Worm (Caenorhabditis elegans) whole organism, late embryonic: ENCODE data around the gene csn-4.
A peak's percentile ranks its signal among the peaks of the same experiment; 100 is the strongest.

Source experiments
- C38D4.7 ChIP-seq: fragments of 200-800 bp; sonication (Bioruptor generic); optimal IDR thresholded peaks from 2 replicates; lab custom pipeline; 2018; ENCODE audit warnings: mild to moderate bottlenecking, missing genetic modification characterization, moderate library complexity, missing compliant biosample characterization
- F13H6.1 ChIP-seq: sonication (generic microtip); optimal IDR thresholded peaks from 2 replicates; lab custom pipeline; 2016; ENCODE audit warnings: missing genetic modification characterization, missing compliant biosample characterization
- K02D7.2 ChIP-seq: sonication (generic microtip); optimal IDR thresholded peaks from 2 replicates; lab custom pipeline; 2017; ENCODE audit warnings: mild to moderate bottlenecking, missing genetic modification characterization, missing compliant biosample characterization
- T23F11.4 ChIP-seq: fragments of 200-800 bp; sonication (Bioruptor generic); optimal IDR thresholded peaks from 2 replicates; lab custom pipeline; 2018; ENCODE audit warnings: mild to moderate bottlenecking, missing genetic modification characterization, missing compliant biosample characterization
- Y22D7AL.16 ChIP-seq: sonication (generic microtip); optimal IDR thresholded peaks from 2 replicates; lab custom pipeline; 2016; ENCODE audit warnings: missing genetic modification characterization, missing compliant biosample characterization
- ahr-1 ChIP-seq: sonication (generic microtip); optimal IDR thresholded peaks from 2 replicates; lab custom pipeline; 2016; ENCODE audit warnings: missing genetic modification characterization, missing compliant biosample characterization
- ceh-14 ChIP-seq: sonication (generic microtip); optimal IDR thresholded peaks from 2 replicates; lab custom pipeline; 2016; ENCODE audit warnings: missing genotype, missing genetic modification characterization, missing compliant biosample characterization
- ceh-18 ChIP-seq: sonication (generic microtip); optimal IDR thresholded peaks from 2 replicates; lab custom pipeline; 2016; ENCODE audit warnings: missing genetic modification characterization, missing compliant biosample characterization
- ceh-19 ChIP-seq: fragments of 200-800 bp; sonication (Bioruptor generic); optimal IDR thresholded peaks from 2 replicates; lab custom pipeline; 2018; ENCODE audit warnings: mild to moderate bottlenecking, missing genetic modification characterization, missing compliant biosample characterization
- ceh-2 ChIP-seq: sonication (generic microtip); optimal IDR thresholded peaks from 2 replicates; lab custom pipeline; 2016; ENCODE audit warnings: missing genotype, missing genetic modification characterization, missing compliant biosample characterization
- ceh-22 ChIP-seq: sonication (generic microtip); optimal IDR thresholded peaks from 2 replicates; lab custom pipeline; 2017; ENCODE audit warnings: missing biosample characterization, missing genetic modification characterization
- ceh-24 ChIP-seq: sonication (generic microtip); optimal IDR thresholded peaks from 2 replicates; lab custom pipeline; 2016; ENCODE audit warnings: mild to moderate bottlenecking, missing genetic modification characterization, missing compliant biosample characterization
- ceh-30 ChIP-seq: fragments of 150-350 bp; optimal IDR thresholded peaks from 2 replicates; lab custom pipeline; 2014; ENCODE audit warnings: missing biosample characterization, missing genetic modification characterization
- ceh-31 ChIP-seq: sonication (generic microtip); optimal IDR thresholded peaks from 2 replicates; lab custom pipeline; 2016; ENCODE audit warnings: missing genetic modification characterization, missing compliant biosample characterization
- ceh-34 ChIP-seq: sonication (generic microtip); optimal IDR thresholded peaks from 2 replicates; lab custom pipeline; 2016; ENCODE audit warnings: mild to moderate bottlenecking, missing genetic modification characterization, missing compliant biosample characterization
- ceh-45 ChIP-seq: fragments of 200-800 bp; sonication (Bioruptor generic); IDR thresholded peaks from 2 replicates; pipeline ENCODE4 v1.3.6; 2022; ENCODE audit warnings: missing genetic modification reagents, missing genetic modification characterization, missing compliant biosample characterization
- ceh-6 ChIP-seq: fragments of 200-800 bp; sonication (Bioruptor generic); optimal IDR thresholded peaks from 2 replicates; lab custom pipeline; 2018; ENCODE audit warnings: mild to moderate bottlenecking, missing genetic modification characterization, missing compliant biosample characterization
- dmd-4 ChIP-seq: sonication (generic microtip); optimal IDR thresholded peaks from 2 replicates; lab custom pipeline; 2016; ENCODE audit warnings: borderline replicate concordance, missing genetic modification characterization, missing compliant biosample characterization
- elt-2 ChIP-seq: sonication (generic microtip); optimal IDR thresholded peaks from 2 replicates; lab custom pipeline; 2016; ENCODE audit warnings: missing genetic modification reagents, missing genetic modification characterization, missing compliant biosample characterization
- elt-4 ChIP-seq: sonication (generic microtip); optimal IDR thresholded peaks from 2 replicates; lab custom pipeline; 2016; ENCODE audit warnings: missing genetic modification characterization, missing compliant biosample characterization
- ets-4 ChIP-seq: sonication (generic microtip); optimal IDR thresholded peaks from 2 replicates; lab custom pipeline; 2016; ENCODE audit warnings: missing genetic modification characterization, missing compliant biosample characterization
- eyg-1 ChIP-seq: sonication (generic microtip); optimal IDR thresholded peaks from 2 replicates; lab custom pipeline; 2016; ENCODE audit warnings: missing genotype, missing genetic modification characterization, missing compliant biosample characterization
- fax-1 ChIP-seq: sonication (generic microtip); optimal IDR thresholded peaks from 2 replicates; lab custom pipeline; 2016; ENCODE audit warnings: missing genotype, missing genetic modification characterization, missing compliant biosample characterization
- fkh-10 ChIP-seq: fragments of 150-350 bp; optimal IDR thresholded peaks from 2 replicates; lab custom pipeline; 2014; ENCODE audit warnings: missing biosample characterization, missing genetic modification reagents, missing genetic modification characterization
- gmeb-2 ChIP-seq: sonication (generic microtip); optimal IDR thresholded peaks from 2 replicates; lab custom pipeline; 2016; ENCODE audit warnings: missing genetic modification characterization, inconsistent platforms, missing compliant biosample characterization
- hlh-13 ChIP-seq: fragments of 200-800 bp; sonication (Bioruptor generic); optimal IDR thresholded peaks from 2 replicates; lab custom pipeline; 2018; ENCODE audit warnings: mild to moderate bottlenecking, missing genetic modification characterization, missing compliant biosample characterization
- hlh-15 ChIP-seq: sonication (generic microtip); optimal IDR thresholded peaks from 2 replicates; lab custom pipeline; 2016; ENCODE audit warnings: missing genetic modification characterization, missing compliant biosample characterization
- hlh-30 ChIP-seq: sonication (generic microtip); optimal IDR thresholded peaks from 2 replicates; lab custom pipeline; 2017; ENCODE audit warnings: antibody characterized with exemption, missing genetic modification characterization, missing compliant biosample characterization; ENCODE audit not compliant: insufficient read depth
- hlh-6 ChIP-seq: sonication (generic microtip); optimal IDR thresholded peaks from 2 replicates; lab custom pipeline; 2016; ENCODE audit warnings: missing genotype, missing genetic modification characterization, missing compliant biosample characterization
- hlh-8 ChIP-seq: sonication (generic microtip); optimal IDR thresholded peaks from 2 replicates; lab custom pipeline; 2016; ENCODE audit warnings: missing genotype, missing genetic modification characterization, missing compliant biosample characterization
- lin-11 ChIP-seq: fragments of 200-800 bp; sonication (Bioruptor generic); optimal IDR thresholded peaks from 2 replicates; lab custom pipeline; 2018; ENCODE audit warnings: mild to moderate bottlenecking, missing genetic modification characterization, missing compliant biosample characterization
- madf-2 ChIP-seq: sonication (generic microtip); optimal IDR thresholded peaks from 2 replicates; lab custom pipeline; 2017; ENCODE audit warnings: missing genetic modification characterization, missing compliant biosample characterization
- nfya-1 ChIP-seq: sonication (generic microtip); optimal IDR thresholded peaks from 2 replicates; lab custom pipeline; 2017; ENCODE audit warnings: missing genetic modification characterization, mild to moderate bottlenecking, missing compliant biosample characterization, antibody characterized with exemption, moderate library complexity
- nhr-11 ChIP-seq: fragments of 150-350 bp; optimal IDR thresholded peaks from 2 replicates; lab custom pipeline; 2014; ENCODE audit warnings: missing biosample characterization, missing genetic modification characterization
- nhr-232 ChIP-seq: sonication (generic microtip); optimal IDR thresholded peaks from 2 replicates; lab custom pipeline; 2016; ENCODE audit warnings: missing genetic modification characterization, missing compliant biosample characterization
- npax-4 ChIP-seq: sonication (generic microtip); optimal IDR thresholded peaks from 2 replicates; lab custom pipeline; 2016; ENCODE audit warnings: missing genetic modification characterization, missing compliant biosample characterization
- odd-2 ChIP-seq: sonication (generic microtip); optimal IDR thresholded peaks from 2 replicates; lab custom pipeline; 2017; ENCODE audit warnings: antibody characterized with exemption, mild to moderate bottlenecking, missing genetic modification characterization, missing compliant biosample characterization
- pat-9 ChIP-seq: fragments of 200-800 bp; sonication (Bioruptor generic); optimal IDR thresholded peaks from 2 replicates; lab custom pipeline; 2018; ENCODE audit warnings: mild to moderate bottlenecking, missing genetic modification characterization, moderate library complexity, missing compliant biosample characterization
- pax-1 ChIP-seq: fragments of 150-350 bp; optimal IDR thresholded peaks from 2 replicates; lab custom pipeline; 2014; ENCODE audit warnings: missing biosample characterization, missing genetic modification characterization
- pqm-1 ChIP-seq: sonication (generic microtip); optimal IDR thresholded peaks from 2 replicates; lab custom pipeline; 2016; ENCODE audit warnings: missing genetic modification characterization, missing compliant biosample characterization
- ref-2 ChIP-seq: sonication (generic microtip); optimal IDR thresholded peaks from 2 replicates; lab custom pipeline; 2016; ENCODE audit warnings: missing genetic modification characterization, missing compliant biosample characterization
- rnt-1 ChIP-seq: sonication (generic microtip); optimal IDR thresholded peaks from 2 replicates; lab custom pipeline; 2016; ENCODE audit warnings: missing genetic modification characterization, missing compliant biosample characterization
- sdc-2 ChIP-seq: sonication (generic microtip); optimal IDR thresholded peaks from 2 replicates; lab custom pipeline; 2016; ENCODE audit warnings: missing genotype, missing genetic modification characterization, missing compliant biosample characterization
- syd-9 ChIP-seq: sonication (generic microtip); optimal IDR thresholded peaks from 2 replicates; lab custom pipeline; 2016; ENCODE audit warnings: mild to moderate bottlenecking, missing genetic modification characterization, moderate library complexity, missing compliant biosample characterization
- tbx-2 ChIP-seq: sonication (generic microtip); optimal IDR thresholded peaks from 2 replicates; lab custom pipeline; 2016; ENCODE audit warnings: missing genetic modification characterization, missing compliant biosample characterization
- ttx-3 ChIP-seq: sonication (generic microtip); optimal IDR thresholded peaks from 2 replicates; lab custom pipeline; 2016; ENCODE audit warnings: missing genetic modification reagents, missing genetic modification characterization, missing compliant biosample characterization
- unc-3 ChIP-seq, 2 experiments: fragments of 200-800 bp in 1 of 2; sonication (Bioruptor generic) in 1 of 2; sonication (generic microtip) in 1 of 2; conservative IDR thresholded peaks in 1 of 2; optimal IDR thresholded peaks in 1 of 2; 2 replicates each; pipeline versions ENCODE4 v1.3.6 to Lab custom; 2016 to 2022; ENCODE audit warnings: missing compliant biosample characterization in 2 of 2, missing genetic modification characterization in 2 of 2, missing genetic modification reagents in 1 of 2
- unc-42 ChIP-seq: sonication (generic microtip); optimal IDR thresholded peaks from 2 replicates; lab custom pipeline; 2016; ENCODE audit warnings: missing genotype, missing genetic modification characterization, missing compliant biosample characterization
- unc-55 ChIP-seq: sonication (generic microtip); optimal IDR thresholded peaks from 2 replicates; lab custom pipeline; 2017; ENCODE audit warnings: missing biosample characterization, missing genetic modification reagents, missing genetic modification characterization
- unc-86 ChIP-seq: sonication (generic microtip); optimal IDR thresholded peaks from 2 replicates; lab custom pipeline; 2016; ENCODE audit warnings: missing genetic modification characterization, missing compliant biosample characterization
- zip-5 ChIP-seq: sonication (generic microtip); optimal IDR thresholded peaks from 2 replicates; lab custom pipeline; 2016; ENCODE audit warnings: missing genetic modification characterization, missing compliant biosample characterization
- ztf-16 ChIP-seq: sonication (generic microtip); optimal IDR thresholded peaks from 2 replicates; lab custom pipeline; 2017; ENCODE audit warnings: missing genetic modification characterization, missing compliant biosample characterization

The csn-4 gene

ce11 chrIV:1108030-1108429 lies 21.2 kb upstream of the csn-4 start:
- TF ChIP-seq hlh-13 (GFP tag; lab: Kevin White, UChicago) (no peak), tbx-2 (tag; lab: Kevin White, UChicago) (peak; percentile 61), ztf-16 (no peak), hlh-6 (tag; lab: Kevin White, UChicago) (no peak), lin-11 (tag; lab: Kevin White, UChicago) (no peak), ets-4 (no peak), nhr-232 (no peak), zip-5 (no peak), pat-9 (peak; percentile 89), elt-2 (no peak), F13H6.1 (peak; percentile 37), sdc-2 (tag; lab: Kevin White, UChicago) (no peak), odd-2 (tag; lab: Kevin White, UChicago) (no peak), C38D4.7 (no peak), ceh-2 (tag; lab: Kevin White, UChicago) (no peak), nhr-11 (tag; lab: Kevin White, UChicago) (no peak), syd-9 (tag; lab: Kevin White, UChicago) (peak; percentile 7), fkh-10 (GFP tag; lab: Kevin White, UChicago) (no peak), ref-2 (tag; lab: Kevin White, UChicago) (no peak), ceh-19 (GFP tag; lab: Kevin White, UChicago) (no peak), dmd-4 (tag; lab: Kevin White, UChicago) (no peak), ceh-34 (tag; lab: Kevin White, UChicago) (peak; percentile 57), fax-1 (tag; lab: Kevin White, UChicago) (no peak), unc-55 (GFP tag; lab: Kevin White, UChicago) (peak; percentile 99), hlh-15 (tag; lab: Kevin White, UChicago) (no peak), ceh-14 (tag; lab: Kevin White, UChicago) (no peak), unc-42 (tag; lab: Kevin White, UChicago) (no peak), ceh-18 (tag; lab: Kevin White, UChicago) (peak; percentile 80), ttx-3 (tag; lab: Kevin White, UChicago) (no peak), hlh-8 (tag; lab: Kevin White, UChicago) (peak; percentile 67), T23F11.4 (GFP tag; lab: Kevin White, UChicago) (no peak), pqm-1 (tag; lab: Kevin White, UChicago) (no peak), eyg-1 (tag; lab: Kevin White, UChicago) (no peak), ceh-31 (tag; lab: Kevin White, UChicago) (peak; percentile 5), ceh-24 (tag; lab: Kevin White, UChicago) (no peak), elt-4 (tag; lab: Kevin White, UChicago) (no peak), ceh-45 (no peak), ceh-22 (tag; lab: Kevin White, UChicago) (no peak), ahr-1 (tag; lab: Kevin White, UChicago) (no peak), rnt-1 (tag; lab: Kevin White, UChicago) (peak; percentile 90), ceh-30 (tag; lab: Kevin White, UChicago) (no peak), Y22D7AL.16 (tag; lab: Kevin White, UChicago) (no peak), madf-2 (tag; lab: Kevin White, UChicago) (peak; percentile 7), unc-86 (tag; lab: Kevin White, UChicago) (no peak), gmeb-2 (tag; lab: Kevin White, UChicago) (no peak), npax-4 (tag; lab: Kevin White, UChicago) (no peak), unc-3 (GFP tag; conservative IDR thresholded peaks at IDR 0.05; lab: Robert Waterston, UW) (no peak), unc-3 (tag; optimal IDR thresholded peaks at IDR 0.05; lab: Kevin White, UChicago) (no peak), pax-1 (tag; lab: Kevin White, UChicago) (no peak), nfya-1 (peak; percentile 52), hlh-30 (tag; lab: Kevin White, UChicago) (peak; percentile 15), ceh-6 (GFP tag; lab: Kevin White, UChicago) (no peak), K02D7.2 (no peak)
